Fruit fly (Drosophila melanogaster): ENCODE measurements around the gene CG1146.
A peak's percentile ranks its signal among the peaks of the same experiment; 100 is the strongest.

The CG1146 gene

DNA sequence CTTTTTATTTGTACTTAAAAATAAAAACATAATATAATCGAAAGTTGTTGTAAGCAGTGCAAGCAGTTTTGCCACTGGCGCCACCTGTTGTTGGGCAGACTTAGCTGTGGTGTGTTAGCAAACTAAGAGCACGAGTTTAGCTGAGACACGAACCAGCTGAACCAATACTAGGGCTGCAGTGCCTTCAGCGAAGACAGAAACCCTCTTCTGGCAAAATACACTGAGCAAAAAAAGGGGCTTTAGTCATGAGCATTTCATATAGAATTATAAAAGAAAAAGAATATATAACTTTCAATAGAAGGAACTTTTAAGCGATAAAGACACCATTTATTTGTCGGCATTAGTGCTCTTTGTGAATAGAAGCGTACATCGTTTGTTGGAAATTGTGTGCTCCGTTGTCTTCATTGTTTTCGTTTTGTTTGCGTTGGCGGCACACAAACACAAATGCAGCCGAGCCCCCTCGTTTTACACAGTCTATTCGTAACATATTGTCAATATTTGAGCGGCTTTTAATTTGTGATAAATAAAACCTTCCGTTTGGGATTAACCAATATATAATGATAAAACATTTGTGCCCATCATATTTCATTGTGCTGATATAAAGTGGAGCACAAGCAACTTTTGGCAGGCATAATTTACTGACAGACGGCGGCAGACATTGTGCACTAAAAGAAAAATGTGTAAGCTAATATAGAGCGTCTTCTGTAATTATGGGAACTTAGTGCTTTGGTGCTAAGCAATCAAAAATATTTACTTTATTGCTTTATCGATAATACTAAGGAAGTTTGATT is 43.0 kb downstream of the CG1146 start (continued):
- peak; percentile 53 for TF ChIP-seq unpg (GFP tag; optimal IDR thresholded peaks at IDR 0.05)
- TF ChIP-seq B-H2 (GFP tag; optimal IDR thresholded peaks at IDR 0.05): peak; percentile 75
- TF ChIP-seq prd (optimal IDR thresholded peaks at IDR 0.05): no peak
- TF ChIP-seq prd (GFP tag; IDR thresholded peaks at IDR 0.05): peak; percentile 78
- TF ChIP-seq gsb (GFP tag; IDR thresholded peaks at IDR 0.05): no peak; the same call in 1 of the 2 replicates
- TF ChIP-seq Dip2 (GFP tag; IDR thresholded peaks at IDR 0.05): peak; percentile 86
- TF ChIP-seq zf30C (GFP tag; optimal IDR thresholded peaks at IDR 0.05): peak; percentile 96
- peak; percentile 91 for TF ChIP-seq Asciz (GFP tag; optimal IDR thresholded peaks at IDR 0.05)
- no peak for TF ChIP-seq CG6791 (GFP tag; IDR thresholded peaks at IDR 0.05; ENCODE audit: partially characterized antibody)
- TF ChIP-seq knrl (GFP tag; IDR thresholded peaks at IDR 0.05; ENCODE audit: partially characterized antibody): peak; percentile 74
- no peak for TF ChIP-seq kay (GFP tag; optimal IDR thresholded peaks at IDR 0.05)
- TF ChIP-seq wek (GFP tag; optimal IDR thresholded peaks at IDR 0.05): peak; percentile 83
- peak; percentile 77 for TF ChIP-seq Mrtf (GFP tag; IDR thresholded peaks at IDR 0.05)
- peak; percentile 51 for TF ChIP-seq CG5180 (GFP tag; optimal IDR thresholded peaks at IDR 0.05)
- peak; percentile 16; the same call in 1 of the 3 replicates for TF ChIP-seq CG11093 (GFP tag; IDR thresholded peaks at IDR 0.05)
- no peak; the same call in 1 of the 2 replicates for TF ChIP-seq CG4360 (GFP tag; IDR thresholded peaks at IDR 0.05)
- peak; percentile 51 for TF ChIP-seq CG6254 (GFP tag; optimal IDR thresholded peaks at IDR 0.05)
- no peak; the same call in 1 of the 2 replicates for TF ChIP-seq CG17612 (GFP tag; IDR thresholded peaks at IDR 0.05)
- no peak for TF ChIP-seq Hr39 (optimal IDR thresholded peaks at IDR 0.05)
- TF ChIP-seq Rfx (GFP tag; IDR thresholded peaks at IDR 0.05): peak; percentile 91
- TF ChIP-seq CG13775 (GFP tag; optimal IDR thresholded peaks at IDR 0.05): peak; percentile 64
- peak; percentile 59 for TF ChIP-seq NfI (GFP tag; optimal IDR thresholded peaks at IDR 0.05)
- peak; percentile 21; the same call in 1 of the 2 replicates for TF ChIP-seq unc-4 (GFP tag; IDR thresholded peaks at IDR 0.05; ENCODE audit: partially characterized antibody)
- TF ChIP-seq NC2β (GFP tag; optimal IDR thresholded peaks at IDR 0.05): peak; percentile 14
- TF ChIP-seq hbn (GFP tag; IDR thresholded peaks at IDR 0.05; ENCODE audit: partially characterized antibody): no peak
- TF ChIP-seq en (GFP tag; optimal IDR thresholded peaks at IDR 0.05): peak; percentile 20
- peak; percentile 66; the same call in 1 of the 2 replicates for TF ChIP-seq sim (GFP tag; IDR thresholded peaks at IDR 0.05)
- no peak for TF ChIP-seq Gsc (GFP tag; IDR thresholded peaks at IDR 0.05)
- peak; percentile 90 for TF ChIP-seq odd (GFP tag; optimal IDR thresholded peaks at IDR 0.05)
- TF ChIP-seq salm (tag; optimal IDR thresholded peaks at IDR 0.05): peak; percentile 82
- TF ChIP-seq zfh2 (GFP tag; optimal IDR thresholded peaks at IDR 0.05): peak; percentile 37
- TF ChIP-seq CG4617 (GFP tag; optimal IDR thresholded peaks at IDR 0.05; ENCODE audit: borderline replicate concordance): peak; percentile 29
- peak; percentile 82 for TF ChIP-seq Fer1 (GFP tag; optimal IDR thresholded peaks at IDR 0.05)
- peak; percentile 63; the same call in 1 of the 2 replicates for TF ChIP-seq Nf-YA (GFP tag; IDR thresholded peaks at IDR 0.05)
- peak; percentile 85 for TF ChIP-seq Xrp1 (GFP tag; IDR thresholded peaks at IDR 0.05)
- TF ChIP-seq Six4 (GFP tag; optimal IDR thresholded peaks at IDR 0.05): peak; percentile 23
- TF ChIP-seq ranshi (GFP tag; IDR thresholded peaks at IDR 0.05): peak; percentile 84
- TF ChIP-seq Adf1 (GFP tag; IDR thresholded peaks at IDR 0.05): peak; percentile 10
- TF ChIP-seq Atf-2 (GFP tag; optimal IDR thresholded peaks at IDR 0.05): peak; percentile 34
- peak; percentile 35; the same call in 1 of the 2 replicates for TF ChIP-seq amos (GFP tag; IDR thresholded peaks at IDR 0.05; ENCODE audit: partially characterized antibody)
- peak; percentile 29 to 70 for TF ChIP-seq chif (GFP tag; optimal IDR thresholded peaks at IDR 0.05)
- TF ChIP-seq Hr51 (GFP tag; optimal IDR thresholded peaks at IDR 0.05): peak; percentile 50 to 70
- peak; percentile 83 for TF ChIP-seq CG2202 (tag; optimal IDR thresholded peaks at IDR 0.05)
- TF ChIP-seq gt (GFP tag; IDR thresholded peaks at IDR 0.05): 0 out of 2 replicates have a peak, but pooled peaks have one; percentile 11
- TF ChIP-seq sens-2 (GFP tag; IDR thresholded peaks at IDR 0.05): peak; percentile 31; the same call in 1 of the 2 replicates
- TF ChIP-seq row (GFP tag; IDR thresholded peaks at IDR 0.05): peak; percentile 46
- peak; percentile 80 for TF ChIP-seq Ada2b (GFP tag; IDR thresholded peaks at IDR 0.05)
- TF ChIP-seq Elba2 (GFP tag; optimal IDR thresholded peaks at IDR 0.05): peak; percentile 13
- peak; percentile 64 for TF ChIP-seq Max (GFP tag; optimal IDR thresholded peaks at IDR 0.05)
